Fruit fly (Drosophila melanogaster): Measurements from ENCODE around the gene CG34426.

- no peak for TF ChIP-seq CG8478 (optimal IDR thresholded peaks at IDR 0.05)
- no peak for TF ChIP-seq EcR (GFP tag; optimal IDR thresholded peaks at IDR 0.05)
Observed at dm6 chr3L:8787240-8787639, 15.0 kb upstream of the CG34426 start.

Measured in whole organism.